Fruit fly (Drosophila melanogaster) whole organism: ENCODE data around the gene CG42481.

Experiments
- CG8478 ChIP-seq: fragments of >200 bp; optimal IDR thresholded peaks from 2 replicates; lab custom pipeline; 2018; ENCODE audit warnings: inconsistent platforms
- Dll ChIP-seq: fragments of >200 bp; optimal IDR thresholded peaks from 2 replicates; lab custom pipeline; 2017
- EcR ChIP-seq, 2 experiments: fragments of >200 bp; optimal IDR thresholded peaks; 2 replicates each; lab custom pipeline; 2017; ENCODE audit warnings: missing biosample characterization in 2 of 2, missing genetic modification characterization in 2 of 2, missing genetic modification reagents in 2 of 2
- pan ChIP-seq: fragments of >200 bp; optimal IDR thresholded peaks from 2 replicates; lab custom pipeline; 2017
- psq ChIP-seq: fragments of >200 bp; optimal IDR thresholded peaks from 2 replicates; lab custom pipeline; 2017
- usp ChIP-seq: fragments of >200 bp; optimal IDR thresholded peaks from 2 replicates; lab custom pipeline; 2017; ENCODE audit warnings: missing biosample characterization, missing genetic modification characterization, mixed read lengths

The CG42481 gene

dm6 chr3L:13249374-13249773, 49.4 kb downstream of the CG42481 start:
- TF ChIP-seq EcR (GFP tag; optimal IDR thresholded peaks at IDR 0.05; lab: Kevin White, UChicago) (no peak), pan (lab: Kevin White, UChicago) (no peak), usp (GFP tag; lab: Kevin White, UChicago) (no peak), CG8478 (lab: Kevin White, UChicago) (no peak), Dll (lab: Kevin White, UChicago) (no peak), psq (lab: Kevin White, UChicago) (no peak)
